Worm (Caenorhabditis elegans) whole organism, midembryonic: ENCODE measurements around the gene H13N06.2.

ENCODE experiments used
- T22C8.4 ChIP-seq: fragments of 200-800 bp; sonication (Bioruptor generic); IDR thresholded peaks from 2 replicates; pipeline ENCODE4 v1.3.6; 2022; ENCODE audit warnings: missing genetic modification characterization, missing compliant biosample characterization
- cog-1 ChIP-seq: sonication (generic microtip); optimal IDR thresholded peaks from 2 replicates; lab custom pipeline; 2016; ENCODE audit warnings: missing genetic modification characterization, missing compliant biosample characterization
- flt-1 ChIP-seq: fragments of 200-800 bp; sonication (Bioruptor generic); IDR thresholded peaks from 2 replicates; pipeline ENCODE4 v1.3.6; 2022; ENCODE audit warnings: missing genetic modification characterization, missing compliant biosample characterization
- klf-2 ChIP-seq: fragments of 200-800 bp; sonication (Bioruptor generic); conservative IDR thresholded peaks from 2 replicates; pipeline ENCODE4 v1.3.6; 2022; ENCODE audit warnings: missing genetic modification reagents, missing genetic modification characterization, missing compliant biosample characterization
- med-1 ChIP-seq: sonication (generic microtip); optimal IDR thresholded peaks from 2 replicates; lab custom pipeline; 2017; ENCODE audit warnings: missing genetic modification characterization, mild to moderate bottlenecking, missing compliant biosample characterization, antibody characterized with exemption, missing genetic modification reagents; ENCODE audit not compliant: insufficient read depth
- ref-1 ChIP-seq: fragments of 200-800 bp; sonication (Bioruptor generic); conservative IDR thresholded peaks from 2 replicates; pipeline ENCODE4 v1.3.6; 2022; ENCODE audit warnings: missing genetic modification reagents, missing genetic modification characterization, missing compliant biosample characterization
- tab-1 ChIP-seq: fragments of 200-800 bp; sonication (Bioruptor generic); IDR thresholded peaks from 2 replicates; pipeline ENCODE4 v1.3.6; 2022; ENCODE audit warnings: missing genetic modification characterization, missing compliant biosample characterization
- ztf-23 ChIP-seq: fragments of 200-800 bp; sonication (Bioruptor generic); IDR thresholded peaks from 2 replicates; pipeline ENCODE4 v1.3.6; 2022; ENCODE audit warnings: missing genetic modification reagents, missing genetic modification characterization, missing compliant biosample characterization
- ztf-29 ChIP-seq: fragments of 200-800 bp; sonication (Bioruptor generic); IDR thresholded peaks from 2 replicates; pipeline ENCODE4 v1.3.6; 2022; ENCODE audit warnings: missing genetic modification reagents, missing genetic modification characterization, missing compliant biosample characterization

Gene H13N06.2

DNA sequence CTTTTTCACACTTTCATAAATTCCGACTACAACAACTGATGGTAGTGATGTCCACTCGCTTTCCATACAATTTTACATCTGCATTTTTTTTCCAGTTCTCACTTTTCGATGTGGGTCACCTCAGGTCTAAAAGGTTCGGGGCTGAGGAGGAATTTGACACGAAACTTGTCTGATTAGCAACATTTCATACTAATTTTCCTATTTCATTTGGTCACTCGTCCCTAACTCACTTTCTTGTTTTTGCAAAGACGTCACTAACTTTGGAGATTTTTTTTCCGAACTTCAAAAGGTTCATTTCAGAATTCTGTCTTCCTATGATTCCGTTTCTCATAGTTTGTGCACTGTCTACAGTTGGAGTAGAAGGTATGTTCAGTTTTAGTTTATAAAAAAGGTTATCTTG lies at the start of gene H13N06.2:
Gene H13N06.2 (plus strand): TSS at position 301 of the 400 bp plus-strand sequence.
- TF ChIP-seq ztf-23 (GFP tag; lab: Robert Waterston, UW) (no peak), flt-1 (GFP tag; lab: Robert Waterston, UW) (no peak), tab-1 (GFP tag; lab: Robert Waterston, UW) (no peak), cog-1 (no peak), ztf-29 (GFP tag; lab: Robert Waterston, UW) (no peak), klf-2 (GFP tag; lab: Robert Waterston, UW) (no peak), med-1 (no peak), T22C8.4 (GFP tag; lab: Robert Waterston, UW) (no peak), ref-1 (GFP tag; lab: Robert Waterston, UW) (no peak)

DNA sequence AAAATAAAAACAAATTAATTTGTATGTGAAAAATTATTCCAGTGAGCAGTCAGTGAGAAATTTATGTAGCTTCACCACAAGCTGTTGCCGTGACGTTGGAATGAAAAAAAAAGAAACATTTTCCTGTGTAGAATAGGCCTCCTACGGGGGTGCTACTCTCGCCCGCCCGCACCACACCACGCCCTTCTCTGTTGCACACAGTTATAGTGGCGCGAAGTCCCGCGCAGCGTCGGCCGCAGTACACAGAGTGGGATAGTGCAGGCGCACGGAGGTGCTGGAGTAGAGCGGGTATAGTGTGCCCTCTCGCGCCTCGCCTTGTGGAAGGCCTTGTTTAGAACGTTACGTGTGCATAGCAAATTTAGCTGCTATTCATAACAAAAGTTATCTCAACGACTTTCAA lies 49.1 kb upstream of the H13N06.2 start:
- no peak for TF ChIP-seq flt-1 (GFP tag; lab: Robert Waterston, UW)

DNA sequence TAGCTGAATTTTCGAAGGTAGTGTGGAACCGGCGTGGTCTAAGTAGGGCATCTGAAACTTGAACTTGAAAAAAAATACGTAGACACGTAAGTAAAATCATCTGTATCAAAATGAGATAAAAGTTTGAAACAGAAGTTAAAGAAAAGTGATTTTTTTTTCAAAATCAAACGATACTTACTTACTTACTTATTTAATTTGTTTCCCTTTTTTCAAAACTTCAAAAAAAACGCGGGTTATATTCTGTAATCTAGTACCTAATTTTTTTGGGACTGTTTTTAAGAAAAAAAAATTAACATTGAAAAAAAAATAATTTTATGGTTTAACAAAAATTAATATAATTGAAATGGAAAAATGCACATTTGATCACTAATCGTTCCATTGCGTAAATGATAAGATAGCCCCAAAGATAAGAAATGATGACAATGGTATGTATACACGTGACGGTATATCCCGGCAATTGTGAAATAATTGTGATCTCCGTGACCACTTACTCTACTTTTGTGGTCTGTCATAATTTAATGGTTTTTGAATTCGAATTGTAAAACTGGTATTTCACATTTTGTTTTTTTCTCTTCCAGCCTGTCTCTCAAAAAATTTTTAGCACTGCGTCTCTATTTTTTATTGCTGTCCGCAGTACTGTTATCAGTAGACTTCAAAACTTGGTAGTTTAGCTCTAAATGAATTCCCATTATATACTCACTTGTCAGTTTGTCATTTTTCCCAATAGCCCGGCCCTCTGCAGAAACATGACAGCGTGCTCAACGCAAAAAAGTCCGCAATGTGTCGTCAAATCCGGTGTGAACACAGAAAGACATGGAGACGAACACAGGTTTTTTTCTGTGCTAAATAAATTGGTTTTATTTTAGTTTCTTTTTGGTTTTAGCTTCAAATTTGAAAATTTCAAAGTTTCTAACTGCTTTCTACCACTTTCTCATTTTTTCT lies 46.9 kb upstream of the H13N06.2 start, which contains the start of gene mocs-1:
Gene mocs-1 (minus strand): TSS at position 51 of the 942 bp plus-strand sequence.
- TF ChIP-seq med-1 (no peak), cog-1 (no peak), T22C8.4 (GFP tag; lab: Robert Waterston, UW) (no peak), ztf-29 (GFP tag; lab: Robert Waterston, UW) (no peak), ztf-23 (GFP tag; lab: Robert Waterston, UW) (no peak), ref-1 (GFP tag; lab: Robert Waterston, UW) (no peak), klf-2 (GFP tag; lab: Robert Waterston, UW) (no peak), tab-1 (GFP tag; lab: Robert Waterston, UW) (no peak), flt-1 (GFP tag; lab: Robert Waterston, UW) (no peak)

DNA sequence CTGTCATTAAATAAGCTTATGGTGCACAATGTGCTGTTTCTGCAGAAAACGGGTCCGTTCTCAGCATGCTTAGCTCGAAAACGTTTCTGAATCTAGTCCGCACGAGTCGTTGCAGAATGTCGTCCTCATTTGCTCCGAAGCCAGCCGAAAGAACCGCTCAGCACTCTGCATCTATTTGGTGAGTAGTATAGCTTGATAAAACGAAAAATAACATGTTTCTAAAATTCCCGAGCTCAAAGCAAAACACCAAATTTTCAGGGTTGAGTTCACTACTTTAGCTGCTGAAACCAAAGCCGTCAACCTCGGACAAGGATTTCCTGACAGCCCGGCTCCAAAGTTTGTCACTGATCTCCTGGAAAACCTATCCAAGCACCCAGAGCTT lies 46.2 kb upstream of the H13N06.2 start, which contains the start of gene nkat-3:
Gene nkat-3 (plus strand): TSS at position 46 of the 382 bp plus-strand sequence.
- no peak for TF ChIP-seq klf-2 (GFP tag; lab: Robert Waterston, UW)
- TF ChIP-seq ref-1 (GFP tag; lab: Robert Waterston, UW), result no peak
- TF ChIP-seq T22C8.4 (GFP tag; lab: Robert Waterston, UW), result no peak
- TF ChIP-seq med-1, result no peak
- TF ChIP-seq cog-1, result no peak
- no peak for TF ChIP-seq flt-1 (GFP tag; lab: Robert Waterston, UW)
- no peak for TF ChIP-seq tab-1 (GFP tag; lab: Robert Waterston, UW)
- TF ChIP-seq ztf-23 (GFP tag; lab: Robert Waterston, UW), result no peak
- TF ChIP-seq ztf-29 (GFP tag; lab: Robert Waterston, UW), result no peak

DNA sequence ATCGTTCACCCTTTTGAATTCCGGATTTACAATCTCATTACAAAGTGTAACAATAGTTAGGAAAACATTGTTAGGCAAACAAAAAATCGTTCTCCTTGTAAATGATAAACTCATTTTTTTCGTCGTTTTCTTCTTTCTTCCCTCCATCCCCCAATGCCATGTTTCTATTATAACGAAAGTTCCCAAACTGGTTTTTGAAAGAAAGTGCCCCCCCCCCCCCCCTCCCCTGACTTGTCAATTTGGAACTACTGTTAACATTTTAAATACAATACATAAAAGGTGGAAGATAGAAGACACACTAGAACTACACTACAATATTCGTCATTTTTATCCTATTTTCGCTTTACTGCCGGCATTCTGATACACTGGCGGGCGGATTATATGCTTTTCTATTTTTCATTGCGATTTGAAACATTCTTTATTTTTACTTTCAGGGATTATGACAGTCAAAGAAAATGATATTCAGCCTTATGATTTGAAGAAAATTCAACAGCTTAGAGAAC lies 41.6 kb upstream of the H13N06.2 start, which contains the start of gene R03A10.5:
Gene R03A10.5 (plus strand): TSS at position 431 of the 503 bp plus-strand sequence.
- TF ChIP-seq flt-1 (GFP tag; lab: Robert Waterston, UW) (no peak), ztf-23 (GFP tag; lab: Robert Waterston, UW) (no peak), klf-2 (GFP tag; lab: Robert Waterston, UW) (no peak), cog-1 (no peak), med-1 (no peak), ztf-29 (GFP tag; lab: Robert Waterston, UW) (no peak), T22C8.4 (GFP tag; lab: Robert Waterston, UW) (no peak), tab-1 (GFP tag; lab: Robert Waterston, UW) (no peak), ref-1 (GFP tag; lab: Robert Waterston, UW) (no peak)

DNA sequence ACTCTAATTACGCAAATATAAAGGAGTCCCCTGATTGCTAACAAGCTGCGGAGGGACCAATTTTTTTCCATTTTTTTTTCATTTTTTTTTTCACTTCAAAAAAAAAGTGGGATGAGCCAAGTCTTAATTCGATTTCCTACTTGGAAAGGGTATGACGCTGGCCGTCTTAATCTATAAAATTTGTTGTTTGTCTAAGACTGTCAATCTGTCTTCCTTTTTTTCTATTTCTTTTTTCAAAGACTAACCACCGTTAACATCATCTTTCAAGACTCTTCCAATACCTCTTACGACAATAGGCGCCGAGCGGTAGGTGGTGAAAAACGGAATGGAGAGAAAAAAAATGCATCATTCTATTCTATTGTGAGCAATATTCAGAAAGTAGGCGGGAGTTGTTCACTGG lies 22.9 kb upstream of the H13N06.2 start:
- TF ChIP-seq ztf-29 (GFP tag; lab: Robert Waterston, UW) (no peak), T22C8.4 (GFP tag; lab: Robert Waterston, UW) (no peak), flt-1 (GFP tag; lab: Robert Waterston, UW) (no peak), med-1 (no peak), cog-1 (no peak), ztf-23 (GFP tag; lab: Robert Waterston, UW) (no peak), ref-1 (GFP tag; lab: Robert Waterston, UW) (no peak), tab-1 (GFP tag; lab: Robert Waterston, UW) (no peak)

DNA sequence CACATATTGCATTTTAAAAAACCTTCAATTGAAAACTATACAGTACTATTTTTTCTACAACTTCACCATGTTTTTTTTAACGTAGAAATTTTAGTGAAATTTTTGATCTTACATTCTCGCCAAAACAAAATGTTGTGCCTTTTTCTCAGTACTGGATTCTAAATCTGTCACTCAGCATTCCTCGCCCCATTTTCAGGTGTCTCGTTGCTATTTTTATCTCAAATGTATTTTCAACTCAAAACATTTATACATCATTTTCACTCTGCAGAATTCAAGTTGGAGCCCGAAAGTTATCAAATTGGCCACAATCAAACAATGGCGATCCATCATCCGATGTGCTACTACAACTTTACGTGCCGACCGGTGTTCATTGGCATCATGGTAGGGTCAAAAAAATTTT lies 21.9 kb upstream of the H13N06.2 start, which contains the start of gene sprr-1:
Gene sprr-1 (plus strand): TSS at position 269 of the 400 bp plus-strand sequence.
- TF ChIP-seq T22C8.4 (GFP tag; lab: Robert Waterston, UW) (no peak), ztf-23 (GFP tag; lab: Robert Waterston, UW) (no peak), tab-1 (GFP tag; lab: Robert Waterston, UW) (no peak), klf-2 (GFP tag; lab: Robert Waterston, UW) (no peak), med-1 (no peak), flt-1 (GFP tag; lab: Robert Waterston, UW) (no peak), cog-1 (no peak), ref-1 (GFP tag; lab: Robert Waterston, UW) (no peak), ztf-29 (GFP tag; lab: Robert Waterston, UW) (no peak)

DNA sequence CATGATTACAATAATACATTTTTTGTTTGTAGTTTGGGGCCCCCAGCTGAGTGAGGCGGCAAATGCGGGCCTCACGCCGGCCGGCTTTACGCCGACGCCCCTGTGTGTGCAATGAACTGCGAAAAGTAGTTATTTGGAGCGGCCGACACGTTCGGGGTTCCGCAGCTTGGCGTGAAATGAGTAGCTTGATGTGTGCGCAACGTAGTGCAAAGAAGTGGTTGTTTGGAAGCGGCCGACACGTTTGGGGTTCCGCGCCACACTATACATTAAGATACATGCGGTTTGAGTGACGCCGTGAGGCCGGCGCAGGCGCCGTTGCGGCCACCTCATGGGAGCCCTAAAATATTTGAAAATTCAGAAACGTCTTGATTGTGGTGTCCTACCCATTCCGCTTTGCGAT lies 19.2 kb upstream of the H13N06.2 start:
- TF ChIP-seq flt-1 (GFP tag; lab: Robert Waterston, UW) (no peak), klf-2 (GFP tag; lab: Robert Waterston, UW) (no peak), med-1 (no peak), cog-1 (no peak), ztf-23 (GFP tag; lab: Robert Waterston, UW) (no peak), tab-1 (GFP tag; lab: Robert Waterston, UW) (no peak), T22C8.4 (GFP tag; lab: Robert Waterston, UW) (no peak)

DNA sequence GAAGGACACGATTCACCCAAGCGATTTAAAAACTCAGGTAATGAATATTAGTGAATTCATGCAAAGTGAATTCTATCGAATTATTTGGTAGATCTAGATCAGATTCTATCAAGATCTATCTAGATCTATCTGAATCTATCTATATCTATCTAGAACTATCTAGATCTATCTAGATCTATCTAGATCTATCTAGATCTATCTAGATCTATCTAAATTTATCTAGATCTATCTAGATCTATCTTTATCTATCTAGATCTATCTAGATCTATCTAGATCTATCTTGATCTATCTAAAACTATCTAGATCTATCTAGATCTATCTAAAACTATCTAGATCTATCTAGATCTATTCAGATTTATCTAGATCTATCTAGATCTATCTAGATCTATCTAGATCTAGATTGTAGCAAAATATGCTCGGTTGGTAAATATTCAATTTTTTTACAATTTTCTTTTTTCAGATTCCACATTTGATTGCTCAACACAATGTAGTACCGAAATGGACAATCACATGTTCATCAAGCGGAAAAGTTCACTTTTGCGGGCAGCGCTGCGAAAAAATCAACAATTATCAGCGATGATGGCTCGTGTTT lies 17.9 kb upstream of the H13N06.2 start:
- TF ChIP-seq ztf-29 (GFP tag; lab: Robert Waterston, UW), result no peak
- TF ChIP-seq cog-1, result no peak
- TF ChIP-seq ref-1 (GFP tag; lab: Robert Waterston, UW), result no peak
- TF ChIP-seq tab-1 (GFP tag; lab: Robert Waterston, UW), result no peak
